Fruit fly (Drosophila melanogaster): ENCODE measurements around the gene CG43386.

Gene CG43386

DNA sequence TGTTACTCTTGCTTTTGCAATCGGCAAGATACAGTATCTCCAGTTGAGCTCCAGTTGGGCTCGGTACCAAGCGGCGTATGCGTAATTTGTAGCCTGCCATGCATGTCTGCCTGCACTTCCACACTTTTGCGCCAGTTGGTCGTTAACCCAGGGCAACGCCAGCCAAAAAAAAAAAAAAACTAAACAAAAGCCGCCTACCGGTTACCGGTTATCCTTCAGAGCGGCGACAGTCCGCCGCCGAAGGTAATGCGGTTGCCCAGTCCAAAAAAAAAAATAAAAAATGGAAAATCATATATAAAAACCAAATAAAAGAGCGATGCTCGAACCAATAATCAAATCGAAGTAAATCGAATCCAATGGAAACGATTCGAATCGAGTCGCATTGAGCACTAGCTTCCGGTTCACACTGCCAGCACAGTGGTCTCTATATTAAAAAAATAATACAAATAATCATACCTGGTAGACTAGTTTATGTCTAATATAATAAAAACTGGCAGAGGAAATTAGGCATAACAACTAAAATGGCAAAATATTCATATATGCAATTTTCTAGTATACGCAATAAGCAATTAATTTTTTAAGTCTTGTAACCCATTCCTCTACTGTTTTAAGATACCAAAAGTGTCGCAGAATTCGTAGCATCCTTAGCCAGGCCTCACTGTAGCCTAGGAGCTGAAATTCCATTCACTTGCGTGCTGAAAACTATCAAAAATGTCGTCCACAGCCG lies 10.3 kb upstream of the CG43386 start:
- TF ChIP-seq Pif1B (GFP tag; optimal IDR thresholded peaks at IDR 0.05) (peak; percentile 25), CG14655 (GFP tag; optimal IDR thresholded peaks at IDR 0.05) (no peak), EcR (GFP tag; optimal IDR thresholded peaks at IDR 0.05) (peak; percentile 61), CG4496 (GFP tag; IDR thresholded peaks at IDR 0.05) (0 out of 3 replicates have a peak, but pooled peaks have one; percentile 16), CG9948 (tag; optimal IDR thresholded peaks at IDR 0.05) (no peak), CG32121 (GFP tag; IDR thresholded peaks at IDR 0.05) (no peak), CG15710 (tag; optimal IDR thresholded peaks at IDR 0.05) (peak; percentile 67), CG17806 (tag; optimal IDR thresholded peaks at IDR 0.05) (no peak), CG34367 (tag; optimal IDR thresholded peaks at IDR 0.05) (no peak), D1 (tag; optimal IDR thresholded peaks at IDR 0.05) (no peak), Ets98B (GFP tag; IDR thresholded peaks at IDR 0.05) (no peak), CG10348 (GFP tag; IDR thresholded peaks at IDR 0.05) (no peak), gl (tag; optimal IDR thresholded peaks at IDR 0.05) (no peak), CG8301 (tag; optimal IDR thresholded peaks at IDR 0.05) (no peak), CG8159 (tag; optimal IDR thresholded peaks at IDR 0.05) (peak; percentile 72)

dm6 chrX:9980464-9980863 lies 3.3 kb upstream of the CG43386 start, which contains the start of gene CG15252:
CG15252 (minus strand) TSS chrX:9980564.
- TF ChIP-seq rn (GFP tag; IDR thresholded peaks at IDR 0.05) (no peak), CG32121 (GFP tag; IDR thresholded peaks at IDR 0.05) (no peak), fd96Ca (GFP tag; IDR thresholded peaks at IDR 0.05) (no peak), CG13204 (GFP tag; optimal IDR thresholded peaks at IDR 0.05) (no peak), CG10348 (GFP tag; IDR thresholded peaks at IDR 0.05) (no peak), CG9948 (tag; optimal IDR thresholded peaks at IDR 0.05) (no peak), CG17806 (tag; optimal IDR thresholded peaks at IDR 0.05) (no peak), CG8159 (tag; optimal IDR thresholded peaks at IDR 0.05) (no peak), CG34367 (tag; optimal IDR thresholded peaks at IDR 0.05) (no peak), Snoo (tag; optimal IDR thresholded peaks at IDR 0.05) (no peak), D1 (tag; optimal IDR thresholded peaks at IDR 0.05) (no peak), CG15710 (tag; optimal IDR thresholded peaks at IDR 0.05) (no peak), Pif1B (GFP tag; optimal IDR thresholded peaks at IDR 0.05) (no peak), CG8301 (tag; optimal IDR thresholded peaks at IDR 0.05) (no peak)

DNA sequence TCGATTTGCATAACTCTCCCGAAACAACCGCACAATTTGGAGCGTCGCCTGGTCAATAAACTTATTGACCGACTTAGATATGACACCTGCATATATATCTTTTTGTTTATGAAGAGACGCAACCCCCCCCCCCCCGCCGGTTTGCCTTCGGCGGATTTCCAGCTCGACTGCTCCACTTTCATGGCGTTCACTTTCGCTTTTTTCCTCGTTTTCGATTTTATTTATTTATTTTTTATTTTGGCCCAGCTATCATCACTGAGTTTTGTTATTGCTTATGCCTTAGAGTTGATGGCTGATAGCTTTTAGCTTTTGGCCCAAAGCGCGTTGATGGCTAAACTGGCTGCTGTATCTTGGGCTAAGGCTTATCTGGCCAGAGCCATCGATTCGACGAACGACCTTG lies 1.2 kb downstream of the CG43386 start:
- TF ChIP-seq CG10348 (GFP tag; IDR thresholded peaks at IDR 0.05) (no peak), Snoo (tag; optimal IDR thresholded peaks at IDR 0.05) (no peak), fd96Ca (GFP tag; IDR thresholded peaks at IDR 0.05) (no peak), CG15710 (tag; optimal IDR thresholded peaks at IDR 0.05) (no peak), CG17806 (tag; optimal IDR thresholded peaks at IDR 0.05) (no peak), Ets98B (GFP tag; IDR thresholded peaks at IDR 0.05) (no peak), CG12605 (GFP tag; IDR thresholded peaks at IDR 0.05) (no peak), CG34367 (tag; optimal IDR thresholded peaks at IDR 0.05) (no peak), CG9948 (tag; optimal IDR thresholded peaks at IDR 0.05) (no peak), CG14655 (GFP tag; optimal IDR thresholded peaks at IDR 0.05) (no peak)

dm6 chrX:9964778-9965291 lies 12.4 kb downstream of the CG43386 start, which contains the start of the genes CG1791 and CG1889:
CG1791 (minus strand) TSS chrX:9964878.
CG1889 (plus strand) TSS chrX:9965241.
- no peak for TF ChIP-seq gl (tag; optimal IDR thresholded peaks at IDR 0.05)
- TF ChIP-seq CG14655 (GFP tag; optimal IDR thresholded peaks at IDR 0.05) = no peak
- TF ChIP-seq CG4496 (GFP tag; IDR thresholded peaks at IDR 0.05) = no peak
- TF ChIP-seq fd96Ca (GFP tag; IDR thresholded peaks at IDR 0.05) = no peak

dm6 chrX:9932296-9932892 lies 44.8 kb downstream of the CG43386 start:
- TF ChIP-seq Pif1B (GFP tag; optimal IDR thresholded peaks at IDR 0.05) (no peak), EcR (GFP tag; optimal IDR thresholded peaks at IDR 0.05) (peak; percentile 4), CG17806 (tag; optimal IDR thresholded peaks at IDR 0.05) (no peak)

- TF ChIP-seq Snoo (tag; optimal IDR thresholded peaks at IDR 0.05) (no peak), Pif1A (GFP tag; optimal IDR thresholded peaks at IDR 0.05) (no peak), CG4496 (GFP tag; IDR thresholded peaks at IDR 0.05) (peak; percentile 73), Pif1B (GFP tag; optimal IDR thresholded peaks at IDR 0.05) (no peak), CG8159 (tag; optimal IDR thresholded peaks at IDR 0.05) (no peak), D1 (tag; optimal IDR thresholded peaks at IDR 0.05) (no peak), fd96Ca (GFP tag; IDR thresholded peaks at IDR 0.05) (no peak), EcR (GFP tag; optimal IDR thresholded peaks at IDR 0.05) (no peak), CG8301 (tag; optimal IDR thresholded peaks at IDR 0.05) (peak; percentile 4), CG15710 (tag; optimal IDR thresholded peaks at IDR 0.05) (no peak), CG32121 (GFP tag; IDR thresholded peaks at IDR 0.05) (peak; percentile 30; the same call in 1 of the 2 replicates), CG13204 (GFP tag; optimal IDR thresholded peaks at IDR 0.05) (no peak), Ets98B (GFP tag; IDR thresholded peaks at IDR 0.05) (peak; percentile 45; the same call in 1 of the 2 replicates), CG14655 (GFP tag; optimal IDR thresholded peaks at IDR 0.05) (peak; percentile 39), CG12605 (GFP tag; IDR thresholded peaks at IDR 0.05) (peak; percentile 73)
These were observed 46.3 kb downstream of the CG43386 start, which contains the start of gene Idgf4 for dm6 chrX:9930882-9931281. Idgf4 (minus strand) TSS chrX:9930948.
